Fruit fly (Drosophila melanogaster): ENCODE results near the gene CG43127.

CG43127 gene

dm6 chr3L:10652487-10652886 is 27.1 kb upstream of the CG43127 start:
- TF ChIP-seq sv (GFP tag; optimal IDR thresholded peaks at IDR 0.05): no peak
- no peak for TF ChIP-seq dsf (GFP tag; optimal IDR thresholded peaks at IDR 0.05; ENCODE audit: borderline replicate concordance)
- TF ChIP-seq dl (GFP tag; optimal IDR thresholded peaks at IDR 0.05; ENCODE audit: insufficient read depth in 1 of 2, partially characterized antibody in 2 of 2): no peak
- no peak for TF ChIP-seq pan (optimal IDR thresholded peaks at IDR 0.05)
- no peak for TF ChIP-seq lola (GFP tag; optimal IDR thresholded peaks at IDR 0.05)
- TF ChIP-seq OdsH (GFP tag; optimal IDR thresholded peaks at IDR 0.05): no peak
- no peak for TF ChIP-seq ey (GFP tag; optimal IDR thresholded peaks at IDR 0.05)
- no peak for TF ChIP-seq rgr (GFP tag; optimal IDR thresholded peaks at IDR 0.05)

- TF ChIP-seq Hnf4 (GFP tag; optimal IDR thresholded peaks at IDR 0.05): no peak
- TF ChIP-seq psq (GFP tag; optimal IDR thresholded peaks at IDR 0.05): no peak
- no peak for TF ChIP-seq N (GFP tag; optimal IDR thresholded peaks at IDR 0.05)
- no peak for TF ChIP-seq Mio (GFP tag; optimal IDR thresholded peaks at IDR 0.05)
- TF ChIP-seq dmrt93B (GFP tag; optimal IDR thresholded peaks at IDR 0.05): no peak
- no peak for TF ChIP-seq fru (GFP tag; optimal IDR thresholded peaks at IDR 0.05)
- TF ChIP-seq tai (GFP tag; optimal IDR thresholded peaks at IDR 0.05): no peak
Measured at dm6 chr3L:10651271-10651670, 25.9 kb upstream of the CG43127 start.

- TF ChIP-seq OdsH (GFP tag; optimal IDR thresholded peaks at IDR 0.05) (no peak), psq (GFP tag; optimal IDR thresholded peaks at IDR 0.05) (no peak), woc (GFP tag; optimal IDR thresholded peaks at IDR 0.05) (no peak), pan (optimal IDR thresholded peaks at IDR 0.05) (no peak), CG9705 (GFP tag; optimal IDR thresholded peaks at IDR 0.05) (no peak), Abd-B (GFP tag; optimal IDR thresholded peaks at IDR 0.05) (no peak), rgr (GFP tag; optimal IDR thresholded peaks at IDR 0.05) (no peak), N (GFP tag; optimal IDR thresholded peaks at IDR 0.05) (no peak), sv (GFP tag; optimal IDR thresholded peaks at IDR 0.05) (no peak), Hnf4 (GFP tag; optimal IDR thresholded peaks at IDR 0.05) (no peak), jim (GFP tag; optimal IDR thresholded peaks at IDR 0.05) (no peak)
Measured at dm6 chr3L:10648431-10648830, 23.0 kb upstream of the CG43127 start.

- no peak for TF ChIP-seq dsf (GFP tag; optimal IDR thresholded peaks at IDR 0.05; ENCODE audit: borderline replicate concordance)
- TF ChIP-seq lola (GFP tag; optimal IDR thresholded peaks at IDR 0.05): no peak
- no peak for TF ChIP-seq CrebA (GFP tag; optimal IDR thresholded peaks at IDR 0.05; ENCODE audit: borderline replicate concordance)
- TF ChIP-seq Abd-B (GFP tag; optimal IDR thresholded peaks at IDR 0.05): no peak
- no peak for TF ChIP-seq ey (GFP tag; optimal IDR thresholded peaks at IDR 0.05)
- no peak for TF ChIP-seq Hnf4 (GFP tag; optimal IDR thresholded peaks at IDR 0.05)
- TF ChIP-seq HLH106 (tag; optimal IDR thresholded peaks at IDR 0.05): no peak
- TF ChIP-seq foxo (GFP tag; optimal IDR thresholded peaks at IDR 0.05): no peak
- no peak for TF ChIP-seq brk (GFP tag; optimal IDR thresholded peaks at IDR 0.05)
- no peak for TF ChIP-seq dmrt93B (GFP tag; optimal IDR thresholded peaks at IDR 0.05)
- no peak for TF ChIP-seq pan (optimal IDR thresholded peaks at IDR 0.05)
- no peak for TF ChIP-seq woc (GFP tag; optimal IDR thresholded peaks at IDR 0.05)
- no peak for TF ChIP-seq br (GFP tag; optimal IDR thresholded peaks at IDR 0.05)
- no peak for TF ChIP-seq Mio (GFP tag; optimal IDR thresholded peaks at IDR 0.05)
- TF ChIP-seq CG9705 (GFP tag; optimal IDR thresholded peaks at IDR 0.05): no peak
- TF ChIP-seq Sp1 (GFP tag; optimal IDR thresholded peaks at IDR 0.05): no peak
- no peak for TF ChIP-seq CG32264 (GFP tag; optimal IDR thresholded peaks at IDR 0.05)
- no peak for TF ChIP-seq GATAd (GFP tag; optimal IDR thresholded peaks at IDR 0.05)
- TF ChIP-seq Rel (GFP tag; optimal IDR thresholded peaks at IDR 0.05): no peak
- TF ChIP-seq Rel (tag; optimal IDR thresholded peaks at IDR 0.05): no peak
Measured at dm6 chr3L:10647158-10647557, 21.8 kb upstream of the CG43127 start.

- TF ChIP-seq jim (GFP tag; optimal IDR thresholded peaks at IDR 0.05) (no peak), ey (GFP tag; optimal IDR thresholded peaks at IDR 0.05) (no peak), dsf (GFP tag; optimal IDR thresholded peaks at IDR 0.05; ENCODE audit: borderline replicate concordance) (no peak), Dif (GFP tag; optimal IDR thresholded peaks at IDR 0.05; ENCODE audit: partially characterized antibody) (no peak), Jra (GFP tag; optimal IDR thresholded peaks at IDR 0.05) (no peak), CG32264 (GFP tag; optimal IDR thresholded peaks at IDR 0.05) (no peak), tai (GFP tag; optimal IDR thresholded peaks at IDR 0.05) (no peak), OdsH (GFP tag; optimal IDR thresholded peaks at IDR 0.05) (no peak), lola (GFP tag; optimal IDR thresholded peaks at IDR 0.05) (no peak)
Measured at dm6 chr3L:10645965-10646364, 20.6 kb upstream of the CG43127 start.
